Worm (Caenorhabditis elegans) whole organism, L2 larva: Measurements from ENCODE around the gene srxa-7.

Source experiments
- aly-2 ChIP-seq: fragments of 150-350 bp; optimal IDR thresholded peaks from 2 replicates; lab custom pipeline; 2014; ENCODE audit warnings: missing biosample characterization, missing genetic modification characterization
- lin-39 ChIP-seq: fragments of 150-350 bp; optimal IDR thresholded peaks from 2 replicates; lab custom pipeline; 2014; ENCODE audit warnings: missing biosample characterization, missing genetic modification reagents, missing genetic modification characterization
- mdl-1 ChIP-seq, 2 experiments: fragments of 150-350 bp in 1 of 2; sonication (generic microtip) in 1 of 2; optimal IDR thresholded peaks; 2 replicates each; lab custom pipeline; 2017; ENCODE audit warnings: missing biosample characterization in 2 of 2, missing genetic modification characterization in 2 of 2
- nhr-11 ChIP-seq: fragments of 150-350 bp; optimal IDR thresholded peaks from 2 replicates; lab custom pipeline; 2014; ENCODE audit warnings: missing biosample characterization, missing genetic modification characterization
- nhr-25 ChIP-seq: fragments of 150-350 bp; sonication (generic microtip); optimal IDR thresholded peaks from 3 replicates; lab custom pipeline; 2014; ENCODE audit warnings: missing biosample characterization, missing genetic modification characterization
- skn-1 ChIP-seq: sonication (generic microtip); optimal IDR thresholded peaks from 2 replicates; lab custom pipeline; 2017; ENCODE audit warnings: missing biosample characterization, missing genetic modification characterization

ce11 chrV:16350775-16351378, 43.5 kb downstream of the srxa-7 start:
- TF ChIP-seq lin-39 (tag; lab: Kevin White, UChicago) (no peak), nhr-25 (tag; lab: Kevin White, UChicago) (no peak), aly-2 (tag; lab: Kevin White, UChicago) (no peak), skn-1 (tag; lab: Kevin White, UChicago) (no peak), mdl-1 (tag; optimal IDR thresholded peaks at IDR 0.05; lab: Kevin White, UChicago) (peak in 1 of 2 experiments; percentile 43), nhr-11 (tag; lab: Kevin White, UChicago) (no peak)
